Fruit fly (Drosophila melanogaster) whole organism, embryonic: Measurements from ENCODE around the gene CG32299.

Source experiments
- ATbp ChIP-seq: fragments of 200-800 bp; sonication (Bioruptor generic); optimal IDR thresholded peaks from 2 replicates; lab custom pipeline; 2017; ENCODE audit warnings: missing biosample characterization, mild to moderate bottlenecking, missing genetic modification characterization, missing genetic modification reagents
- Bgb ChIP-seq: fragments of 200-800 bp; sonication (Bioruptor generic); IDR thresholded peaks from 2 replicates; pipeline ENCODE4 v1.3.6; 2022; ENCODE audit warnings: missing biosample characterization, missing genetic modification characterization; ENCODE audit not compliant: partially characterized antibody
- Bteb2 ChIP-seq: fragments of 200-800 bp; sonication (Bioruptor generic); optimal IDR thresholded peaks from 2 replicates; lab custom pipeline; 2016; ENCODE audit warnings: missing biosample characterization, missing genetic modification characterization
- CG10209 ChIP-seq: fragments of 200-800 bp; sonication (Bioruptor generic); optimal IDR thresholded peaks from 3 replicates; lab custom pipeline; 2017; ENCODE audit warnings: missing biosample characterization, mild to moderate bottlenecking, missing genetic modification characterization, missing genetic modification reagents
- CG10979 ChIP-seq: fragments of 200-800 bp; sonication (Bioruptor generic); optimal IDR thresholded peaks from 2 replicates; lab custom pipeline; 2018; ENCODE audit warnings: missing biosample characterization, mild to moderate bottlenecking, missing genetic modification characterization, moderate library complexity
- CG12299 ChIP-seq: fragments of 200-800 bp; sonication (Bioruptor generic); optimal IDR thresholded peaks from 2 replicates; lab custom pipeline; 2018; ENCODE audit warnings: missing biosample characterization, mild to moderate bottlenecking, missing genetic modification characterization
- CG1233 ChIP-seq: fragments of 200-800 bp; sonication (Bioruptor generic); optimal IDR thresholded peaks from 4 replicates; lab custom pipeline; 2018; ENCODE audit warnings: missing biosample characterization, mild to moderate bottlenecking, missing genetic modification characterization
- CG13296 ChIP-seq: fragments of 200-800 bp; sonication (Bioruptor generic); optimal IDR thresholded peaks from 3 replicates; lab custom pipeline; 2018; ENCODE audit warnings: missing biosample characterization, mild to moderate bottlenecking, missing genetic modification characterization
- CG15073 ChIP-seq: fragments of 200-800 bp; sonication (Bioruptor generic); optimal IDR thresholded peaks from 2 replicates; lab custom pipeline; 2016; ENCODE audit warnings: missing biosample characterization, missing genetic modification characterization
- CG15479 ChIP-seq: fragments of 200-800 bp; sonication (Bioruptor generic); optimal IDR thresholded peaks from 3 replicates; lab custom pipeline; 2019; ENCODE audit warnings: missing biosample characterization, mild to moderate bottlenecking, missing genetic modification characterization, moderate library complexity
- CG15696 ChIP-seq: fragments of 200-800 bp; sonication (Bioruptor generic); optimal IDR thresholded peaks from 2 replicates; lab custom pipeline; 2019; ENCODE audit warnings: missing biosample characterization, mild to moderate bottlenecking, missing genetic modification characterization, moderate library complexity
- CG17568 ChIP-seq: fragments of 200-800 bp; sonication (Bioruptor generic); optimal IDR thresholded peaks from 2 replicates; lab custom pipeline; 2018; ENCODE audit warnings: missing biosample characterization, mild to moderate bottlenecking, missing genetic modification characterization, moderate library complexity
- CG17802 ChIP-seq: fragments of 200-800 bp; sonication (Bioruptor generic); optimal IDR thresholded peaks from 2 replicates; lab custom pipeline; 2018; ENCODE audit warnings: missing biosample characterization, mild to moderate bottlenecking, missing genetic modification characterization, moderate library complexity
- CG17829 ChIP-seq: fragments of 200-800 bp; optimal IDR thresholded peaks from 2 replicates; lab custom pipeline; 2019; ENCODE audit warnings: missing biosample characterization, mild to moderate bottlenecking, missing genetic modification characterization, moderate library complexity
- CG18011 ChIP-seq: fragments of 200-800 bp; sonication (Bioruptor generic); optimal IDR thresholded peaks from 2 replicates; lab custom pipeline; 2017; ENCODE audit warnings: missing biosample characterization, missing genetic modification characterization, mild to moderate bottlenecking, moderate library complexity, missing genotype
- CG2199 ChIP-seq: fragments of 200-800 bp; sonication (Bioruptor generic); IDR thresholded peaks from 3 replicates; pipeline ENCODE4 v1.3.6; 2022; ENCODE audit warnings: missing biosample characterization, missing genetic modification characterization
- CG32532 ChIP-seq: fragments of 200-800 bp; sonication (Bioruptor generic); IDR thresholded peaks from 2 replicates; pipeline ENCODE4 v1.3.6; 2022; ENCODE audit warnings: missing biosample characterization, missing genetic modification characterization
- CG3407 ChIP-seq: fragments of 200-800 bp; sonication (Bioruptor generic); optimal IDR thresholded peaks from 2 replicates; lab custom pipeline; 2018; ENCODE audit warnings: missing biosample characterization, mild to moderate bottlenecking, missing genetic modification characterization
- CG8290 ChIP-seq, 3 experiments: fragments of 200-800 bp; sonication (Bioruptor generic); optimal IDR thresholded peaks; 2 replicates each; lab custom pipeline; 2016 to 2019; ENCODE audit warnings: missing biosample characterization in 3 of 3, missing genetic modification characterization in 3 of 3, mild to moderate bottlenecking in 2 of 3, moderate library complexity in 1 of 3
- CG8765 ChIP-seq: fragments of 200-800 bp; sonication (Bioruptor generic); IDR thresholded peaks from 2 replicates; pipeline ENCODE4 v1.3.6; 2022; ENCODE audit warnings: missing biosample characterization, missing genetic modification characterization
- CG9215 ChIP-seq: fragments of 200-800 bp; sonication (Bioruptor generic); IDR thresholded peaks from 2 replicates; pipeline ENCODE4 v1.3.6; 2022; ENCODE audit warnings: missing biosample characterization, missing genetic modification characterization
- CG9876 ChIP-seq: fragments of 200-800 bp; sonication (Bioruptor generic); optimal IDR thresholded peaks from 2 replicates; lab custom pipeline; 2016; ENCODE audit warnings: missing biosample characterization, missing genetic modification characterization
- D19B ChIP-seq: fragments of 200-800 bp; sonication (Bioruptor generic); optimal IDR thresholded peaks from 2 replicates; lab custom pipeline; 2017; ENCODE audit warnings: missing biosample characterization, mild to moderate bottlenecking, missing genetic modification characterization
- Elba2 ChIP-seq: fragments of 200-800 bp; sonication (Bioruptor generic); optimal IDR thresholded peaks from 3 replicates; lab custom pipeline; 2016; ENCODE audit warnings: missing biosample characterization, missing genetic modification characterization
- Med ChIP-seq: fragments of 200-800 bp; sonication (Bioruptor generic); peaks from one replicate; lab custom pipeline; 2016; ENCODE audit warnings: missing biosample characterization, missing genetic modification characterization, mild to moderate bottlenecking, inconsistent platforms, moderate library complexity
- NK7.1 ChIP-seq: fragments of 200-800 bp; sonication (Bioruptor generic); optimal IDR thresholded peaks from 3 replicates; lab custom pipeline; 2016; ENCODE audit warnings: missing biosample characterization, missing genetic modification characterization
- TFAM ChIP-seq: fragments of 200-800 bp; sonication (Bioruptor generic); optimal IDR thresholded peaks from 2 replicates; lab custom pipeline; 2017; ENCODE audit warnings: missing biosample characterization, missing genetic modification characterization, inconsistent platforms
- ab ChIP-seq: fragments of 200-800 bp; sonication (Bioruptor generic); optimal IDR thresholded peaks from 2 replicates; lab custom pipeline; 2016; ENCODE audit warnings: missing biosample characterization, missing genetic modification characterization
- al ChIP-seq: fragments of 200-800 bp; sonication (Bioruptor generic); IDR thresholded peaks from 2 replicates; pipeline ENCODE4 v1.3.6; 2022; ENCODE audit warnings: missing biosample characterization, missing genetic modification characterization
- ara ChIP-seq: fragments of 200-800 bp; sonication (Bioruptor generic); IDR thresholded peaks from 2 replicates; pipeline ENCODE4 v1.3.6; 2022; ENCODE audit warnings: missing biosample characterization, missing genetic modification characterization
- cas ChIP-seq: fragments of 200-800 bp; sonication (Bioruptor generic); IDR thresholded peaks from 2 replicates; pipeline ENCODE4 v1.3.6; 2022; ENCODE audit warnings: missing biosample characterization, missing genetic modification characterization
- caup ChIP-seq: fragments of 200-800 bp; sonication (Bioruptor generic); optimal IDR thresholded peaks from 3 replicates; lab custom pipeline; 2017; ENCODE audit warnings: missing biosample characterization, mild to moderate bottlenecking, missing genetic modification characterization, moderate library complexity; ENCODE audit not compliant: severe bottlenecking
- chm ChIP-seq: fragments of 200-800 bp; sonication (Bioruptor generic); IDR thresholded peaks from 2 replicates; pipeline ENCODE4 v1.3.6; 2022; ENCODE audit warnings: missing biosample characterization, missing genetic modification characterization
- corto ChIP-seq: fragments of 200-800 bp; sonication (Bioruptor generic); optimal IDR thresholded peaks from 2 replicates; lab custom pipeline; 2016; ENCODE audit warnings: missing biosample characterization, mild to moderate bottlenecking, missing genetic modification characterization, moderate library complexity
- danr ChIP-seq: fragments of 200-800 bp; sonication (Bioruptor generic); IDR thresholded peaks from 2 replicates; pipeline ENCODE4 v1.3.6; 2022; ENCODE audit warnings: missing biosample characterization, missing genetic modification characterization
- dpn ChIP-seq, 2 experiments: fragments of 200-800 bp; sonication (Bioruptor generic); optimal IDR thresholded peaks; 3 replicates each; lab custom pipeline; 2016; ENCODE audit warnings: missing biosample characterization in 2 of 2, missing genetic modification characterization in 2 of 2
- dysf ChIP-seq: fragments of 200-800 bp; sonication (Bioruptor generic); IDR thresholded peaks from 3 replicates; pipeline ENCODE4 v1.3.6; 2022; ENCODE audit warnings: missing biosample characterization, missing genetic modification characterization
- emc ChIP-seq: fragments of 200-800 bp; sonication (Bioruptor generic); optimal IDR thresholded peaks from 2 replicates; lab custom pipeline; 2016; ENCODE audit warnings: missing biosample characterization, missing genetic modification characterization
- nerfin-2 ChIP-seq: fragments of 200-800 bp; sonication (Bioruptor generic); IDR thresholded peaks from 2 replicates; pipeline ENCODE4 v1.3.6; 2022; ENCODE audit warnings: missing biosample characterization, missing genetic modification characterization; ENCODE audit not compliant: partially characterized antibody
- pan ChIP-seq, 4 experiments: fragments of >200 bp in 3 of 4; fragments of 200-800 bp in 1 of 4; sonication (Bioruptor generic) in 1 of 4; optimal IDR thresholded peaks in 3 of 4; IDR thresholded peaks in 1 of 4; 2 replicates each; pipeline versions ENCODE4 v1.3.6 to Lab custom; 2017 to 2022; ENCODE audit warnings: missing biosample characterization in 2 of 4, missing genetic modification characterization in 2 of 4, mixed read lengths in 1 of 4
- peb ChIP-seq: fragments of 200-800 bp; sonication (Bioruptor generic); IDR thresholded peaks from 2 replicates; pipeline ENCODE4 v1.3.6; 2022; ENCODE audit warnings: missing biosample characterization, missing genetic modification characterization
- pnt ChIP-seq: fragments of 200-800 bp; sonication (Bioruptor generic); optimal IDR thresholded peaks from 3 replicates; lab custom pipeline; 2016; ENCODE audit warnings: missing biosample characterization, missing genetic modification characterization
- pzg ChIP-seq: fragments of 200-800 bp; sonication (Bioruptor generic); optimal IDR thresholded peaks from 3 replicates; lab custom pipeline; 2018; ENCODE audit warnings: missing biosample characterization, mild to moderate bottlenecking, missing genetic modification characterization, moderate library complexity
- sd ChIP-seq: fragments of 200-800 bp; sonication (Bioruptor generic); optimal IDR thresholded peaks from 3 replicates; lab custom pipeline; 2018; ENCODE audit warnings: missing biosample characterization, mild to moderate bottlenecking, missing genetic modification characterization, moderate library complexity
- tio ChIP-seq: fragments of 200-800 bp; sonication (Bioruptor generic); optimal IDR thresholded peaks from 2 replicates; lab custom pipeline; 2017; ENCODE audit warnings: missing biosample characterization, missing genetic modification characterization, inconsistent platforms
- trem ChIP-seq: fragments of 200-800 bp; optimal IDR thresholded peaks from 3 replicates; lab custom pipeline; 2019; ENCODE audit warnings: missing biosample characterization, mild to moderate bottlenecking, missing genetic modification characterization, moderate library complexity
- tx ChIP-seq: fragments of 200-800 bp; sonication (Bioruptor generic); optimal IDR thresholded peaks from 2 replicates; lab custom pipeline; 2016; ENCODE audit warnings: missing biosample characterization, missing genetic modification characterization
- unpg ChIP-seq: fragments of 200-800 bp; sonication (Bioruptor generic); optimal IDR thresholded peaks from 3 replicates; lab custom pipeline; 2018; ENCODE audit warnings: missing biosample characterization, mild to moderate bottlenecking, missing genetic modification characterization, moderate library complexity
- wek ChIP-seq: fragments of 200-800 bp; sonication (Bioruptor generic); optimal IDR thresholded peaks from 3 replicates; lab custom pipeline; 2018; ENCODE audit warnings: missing biosample characterization, mild to moderate bottlenecking, missing genetic modification characterization, moderate library complexity

Gene CG32299

DNA sequence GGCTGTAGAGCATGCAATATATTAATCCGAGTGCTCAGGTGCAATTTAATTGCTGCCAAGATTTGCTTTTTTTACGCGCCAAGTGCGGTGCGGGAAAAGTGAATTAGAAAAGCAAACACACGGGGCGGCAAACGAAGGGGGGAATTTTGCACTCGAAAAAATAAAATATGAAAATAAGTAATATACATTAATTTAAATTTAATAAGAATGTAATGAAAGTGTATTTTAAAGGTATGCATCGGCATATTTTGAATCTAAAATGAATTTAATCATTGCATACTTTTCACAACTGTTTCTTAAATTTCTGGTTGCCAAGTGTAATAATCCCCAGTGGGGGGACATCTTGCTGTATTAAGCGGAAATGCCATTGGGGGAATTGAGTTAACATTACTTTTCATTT, 43.4 kb upstream of the CG32299 start:
- no peak for TF ChIP-seq Med
- TF ChIP-seq trem (tag; lab: Kevin White, UChicago), result no peak
- TF ChIP-seq CG32532 (GFP tag; lab: Robert Waterston, UW), result 0 out of 2 replicates have a peak, but pooled peaks have one; percentile 13
- no peak for TF ChIP-seq Bgb
- TF ChIP-seq pnt (GFP tag; lab: Kevin White, UChicago), result no peak
- TF ChIP-seq, all 482 proteins: peak for 1

DNA sequence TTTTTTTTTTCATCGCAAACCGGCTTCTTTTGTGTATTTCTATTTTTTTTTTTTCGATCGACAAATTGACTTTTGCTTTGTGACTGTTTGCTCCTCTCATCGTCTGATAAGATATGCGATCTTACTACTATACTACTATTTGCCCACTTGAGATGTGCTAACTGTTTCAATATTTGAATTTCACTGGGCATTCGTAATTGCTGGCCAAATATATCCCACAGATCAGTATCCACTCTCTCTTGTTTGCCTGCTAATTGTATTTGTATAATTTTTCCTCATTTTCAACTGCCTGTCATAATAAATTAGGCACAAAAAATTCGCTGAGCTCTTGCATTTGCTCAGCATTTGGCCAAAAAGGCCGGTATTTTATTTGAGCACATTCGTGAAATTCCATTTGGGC, 42.6 kb upstream of the CG32299 start:
- no peak for TF ChIP-seq CG9876
- TF ChIP-seq CG15696 (tag; lab: Kevin White, UChicago), result no peak
- TF ChIP-seq ATbp (GFP tag; lab: Kevin White, UChicago), result peak; percentile 47
- TF ChIP-seq CG17568, result peak; percentile 2
- TF ChIP-seq CG17829, result no peak
- no peak for TF ChIP-seq NK7.1 (GFP tag; lab: Kevin White, UChicago)
- TF ChIP-seq al (GFP tag; lab: Robert Waterston, UW), result no peak
- no peak for TF ChIP-seq CG15479 (GFP tag; lab: Kevin White, UChicago)
- no peak for TF ChIP-seq corto (GFP tag; lab: Kevin White, UChicago)
- TF ChIP-seq Elba2, result no peak
- no peak for TF ChIP-seq ara (GFP tag; lab: Robert Waterston, UW)
- peak; percentile 9 for TF ChIP-seq CG3407 (GFP tag; lab: Kevin White, UChicago)
- TF ChIP-seq danr (GFP tag; lab: Robert Waterston, UW), result no peak
- TF ChIP-seq tx, result no peak
- TF ChIP-seq CG15073 (GFP tag; lab: Kevin White, UChicago), result no peak
- no peak for TF ChIP-seq nerfin-2
- TF ChIP-seq unpg (GFP tag; lab: Kevin White, UChicago), result peak; percentile 12
- TF ChIP-seq dysf (GFP tag; lab: Robert Waterston, UW), result no peak
- no peak for TF ChIP-seq CG2199
- TF ChIP-seq pzg (GFP tag; lab: Kevin White, UChicago), result no peak
- TF ChIP-seq dpn (GFP tag; optimal IDR thresholded peaks at IDR 0.05; lab: Kevin White, UChicago), result no peak
- no peak for TF ChIP-seq TFAM (GFP tag; lab: Kevin White, UChicago)
- no peak for TF ChIP-seq CG13296 (GFP tag; lab: Kevin White, UChicago)
- TF ChIP-seq CG1233 (GFP tag; lab: Kevin White, UChicago), result no peak
- TF ChIP-seq caup (GFP tag; lab: Kevin White, UChicago), result peak; percentile 6
- no peak for TF ChIP-seq D19B (GFP tag; lab: Kevin White, UChicago)
- TF ChIP-seq CG12299, result no peak
- TF ChIP-seq sd (tag; lab: Kevin White, UChicago), result no peak
- no peak for TF ChIP-seq CG8765 (GFP tag; lab: Robert Waterston, UW)
- no peak for TF ChIP-seq CG17802 (tag; lab: Kevin White, UChicago)
- no peak for TF ChIP-seq CG10979 (tag; lab: Kevin White, UChicago)
- TF ChIP-seq emc (GFP tag; lab: Kevin White, UChicago), result no peak
- TF ChIP-seq wek, result peak; percentile 29
- no peak for TF ChIP-seq chm
- TF ChIP-seq pan (optimal IDR thresholded peaks at IDR 0.05; lab: Kevin White, UChicago), result no peak
- TF ChIP-seq pan (GFP tag; optimal IDR thresholded peaks at IDR 0.05 in 1 of 2, IDR thresholded peaks at IDR 0.05 in 1 of 2), result no peak
- TF ChIP-seq CG9215 (GFP tag; lab: Robert Waterston, UW), result no peak
- no peak for TF ChIP-seq Bteb2 (GFP tag; lab: Kevin White, UChicago)
- TF ChIP-seq CG8290 (GFP tag; optimal IDR thresholded peaks at IDR 0.05; lab: Kevin White, UChicago), result no peak
- no peak for TF ChIP-seq CG8290 (tag; optimal IDR thresholded peaks at IDR 0.05; lab: Kevin White, UChicago)
- no peak for TF ChIP-seq CG18011 (GFP tag; lab: Kevin White, UChicago)
- TF ChIP-seq ab (GFP tag; lab: Kevin White, UChicago), result no peak
- no peak for TF ChIP-seq cas (GFP tag; lab: Robert Waterston, UW)
- no peak for TF ChIP-seq CG10209
- no peak for TF ChIP-seq tio (GFP tag; lab: Kevin White, UChicago)
- TF ChIP-seq peb, result no peak
